Worm (Caenorhabditis elegans) whole organism, early embryonic: Measurements from ENCODE around the gene pitr-2.

Source experiments
- B0310.2 ChIP-seq: sonication (generic microtip); optimal IDR thresholded peaks from 2 replicates; lab custom pipeline; 2016; ENCODE audit warnings: mild to moderate bottlenecking, missing genetic modification characterization, missing compliant biosample characterization
- ama-1 ChIP-seq: fragments of 150-350 bp; optimal IDR thresholded peaks from 2 replicates; lab custom pipeline; 2014
- ceh-13 ChIP-seq: fragments of 200-800 bp; sonication (Bioruptor generic); optimal IDR thresholded peaks from 2 replicates; lab custom pipeline; 2018; ENCODE audit warnings: mild to moderate bottlenecking, missing genetic modification characterization, missing compliant biosample characterization
- ceh-36 ChIP-seq: sonication (generic microtip); optimal IDR thresholded peaks from 2 replicates; lab custom pipeline; 2016; ENCODE audit warnings: missing genetic modification characterization, inconsistent platforms, missing compliant biosample characterization
- ets-7 ChIP-seq: sonication (generic microtip); optimal IDR thresholded peaks from 2 replicates; lab custom pipeline; 2016; ENCODE audit warnings: missing genotype, missing genetic modification characterization, missing compliant biosample characterization
- hmbx-1 ChIP-seq: sonication (generic microtip); optimal IDR thresholded peaks from 2 replicates; lab custom pipeline; 2016; ENCODE audit warnings: mild to moderate bottlenecking, missing genetic modification characterization, missing compliant biosample characterization
- hmg-4 ChIP-seq: fragments of 200-800 bp; sonication (Bioruptor generic); optimal IDR thresholded peaks from 2 replicates; lab custom pipeline; 2018; ENCODE audit warnings: mild to moderate bottlenecking, missing genetic modification characterization, missing compliant biosample characterization
- pes-1 ChIP-seq: fragments of 200-800 bp; sonication (Bioruptor generic); IDR thresholded peaks from 2 replicates; pipeline ENCODE4 v1.3.6; 2022; ENCODE audit warnings: missing genetic modification reagents, missing genetic modification characterization, missing compliant biosample characterization
- scrt-1 ChIP-seq: fragments of 200-800 bp; sonication (Bioruptor generic); IDR thresholded peaks from 2 replicates; pipeline ENCODE4 v1.3.6; 2022; ENCODE audit warnings: missing genetic modification characterization, missing compliant biosample characterization
- sea-1 ChIP-seq: fragments of 200-800 bp; sonication (Bioruptor generic); conservative IDR thresholded peaks from 2 replicates; pipeline ENCODE4 v1.3.6; 2022; ENCODE audit warnings: missing genetic modification characterization, missing compliant biosample characterization
- tbx-37 ChIP-seq: fragments of 200-800 bp; sonication (Bioruptor generic); conservative IDR thresholded peaks from 2 replicates; pipeline ENCODE4 v1.3.6; 2022; ENCODE audit warnings: missing genetic modification reagents, missing genetic modification characterization, missing compliant biosample characterization
- tra-4 ChIP-seq: sonication (generic microtip); optimal IDR thresholded peaks from 2 replicates; lab custom pipeline; 2017; ENCODE audit warnings: missing genetic modification characterization, missing compliant biosample characterization

DNA sequence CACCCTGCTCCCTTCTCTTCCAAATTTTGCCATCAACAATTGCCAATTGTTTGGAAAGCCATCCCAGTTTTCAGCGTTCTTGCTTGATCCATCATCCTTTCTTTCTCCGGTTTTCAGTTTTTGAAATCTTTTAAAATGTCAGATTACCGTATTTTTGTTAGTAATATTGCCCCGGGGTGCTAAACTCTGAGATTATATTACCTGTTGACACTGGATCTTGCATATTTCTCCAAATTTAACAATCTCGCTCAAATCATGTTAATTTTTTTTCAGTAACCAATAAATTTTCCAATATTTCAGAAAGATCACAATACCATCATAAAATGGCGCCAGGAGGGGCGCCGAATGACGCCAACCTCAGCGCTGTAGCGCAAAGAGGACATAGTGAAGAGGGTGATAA, 25.1 kb downstream of the pitr-2 start, which contains the start of gene F21C10.7:
- no peak for TF ChIP-seq pes-1 (GFP tag; lab: Robert Waterston, UW)
- no peak for TF ChIP-seq ets-7 (tag; lab: Kevin White, UChicago)
- no peak for TF ChIP-seq B0310.2
- no peak for TF ChIP-seq scrt-1 (GFP tag; lab: Robert Waterston, UW)
- no peak for TF ChIP-seq sea-1 (GFP tag; lab: Robert Waterston, UW)
- no peak for TF ChIP-seq hmg-4 (GFP tag; lab: Kevin White, UChicago)
- no peak for TF ChIP-seq ceh-13 (GFP tag; lab: Kevin White, UChicago)
- TF ChIP-seq hmbx-1: no peak
- TF ChIP-seq ama-1 (lab: Kevin White, UChicago): no peak
- TF ChIP-seq ceh-36 (tag; lab: Kevin White, UChicago): no peak
- TF ChIP-seq tra-4 (tag; lab: Kevin White, UChicago): no peak
- no peak for TF ChIP-seq tbx-37 (GFP tag; lab: Robert Waterston, UW)
